Fruit fly (Drosophila melanogaster) whole organism, pupa: ENCODE measurements around the gene CG8861.

Experiments
- CG12605 ChIP-seq: fragments of 200-800 bp; sonication (Bioruptor generic); IDR thresholded peaks from 2 replicates; pipeline ENCODE4 v1.3.6; 2022; ENCODE audit warnings: missing biosample characterization, missing genetic modification characterization
- CG8159 ChIP-seq: fragments of 200-800 bp; sonication (Bioruptor generic); optimal IDR thresholded peaks from 3 replicates; lab custom pipeline; 2018; ENCODE audit warnings: missing biosample characterization, mild to moderate bottlenecking, missing genetic modification characterization, moderate library complexity
- EcR ChIP-seq: fragments of 200-800 bp; sonication (Bioruptor generic); optimal IDR thresholded peaks from 3 replicates; lab custom pipeline; 2019; ENCODE audit warnings: missing biosample characterization, missing genetic modification characterization, mild to moderate bottlenecking, moderate library complexity, missing genetic modification reagents
- Ets98B ChIP-seq: fragments of 200-800 bp; sonication (Bioruptor generic); IDR thresholded peaks from 2 replicates; pipeline ENCODE4 v1.3.6; 2022; ENCODE audit warnings: missing biosample characterization, missing genetic modification characterization
- Snoo ChIP-seq: fragments of 200-800 bp; sonication (Bioruptor generic); optimal IDR thresholded peaks from 3 replicates; lab custom pipeline; 2017; ENCODE audit warnings: missing biosample characterization, mild to moderate bottlenecking, missing genetic modification characterization, inconsistent platforms
- gl ChIP-seq: fragments of 200-800 bp; sonication (Bioruptor generic); optimal IDR thresholded peaks from 2 replicates; lab custom pipeline; 2018; ENCODE audit warnings: missing biosample characterization, mild to moderate bottlenecking, missing genetic modification characterization
- rn ChIP-seq: fragments of 200-800 bp; sonication (Bioruptor generic); IDR thresholded peaks from 2 replicates; pipeline ENCODE4 v1.3.6; 2022; ENCODE audit warnings: missing biosample characterization, missing genetic modification characterization

DNA sequence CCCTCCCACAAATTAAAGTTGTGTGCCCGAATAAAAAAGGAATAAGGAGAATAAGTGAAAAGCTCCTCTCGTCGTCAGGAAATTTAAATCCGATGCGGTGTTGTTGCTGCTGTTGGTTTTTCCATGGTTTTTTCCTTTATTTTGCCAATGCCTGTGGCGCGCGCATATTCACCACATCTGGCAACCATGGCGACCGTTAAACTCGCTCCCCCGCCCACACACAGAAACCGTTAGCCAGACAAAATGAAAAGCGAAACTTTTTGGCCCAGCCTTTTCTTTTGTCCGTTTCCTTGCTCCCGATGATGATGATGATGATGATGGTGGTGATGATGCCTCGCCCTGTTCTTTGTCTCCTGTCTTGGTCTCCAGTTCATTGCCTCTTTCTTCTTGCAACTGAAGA, 17.6 kb upstream of the CG8861 start:
- TF ChIP-seq CG12605 (no peak), gl (tag; lab: Kevin White, UChicago) (no peak), Snoo (tag; lab: Kevin White, UChicago) (peak; percentile 8), EcR (GFP tag; lab: Kevin White, UChicago) (peak; percentile 86), Ets98B (no peak; the same call in 1 of the 2 replicates), rn (no peak), CG8159 (tag; lab: Kevin White, UChicago) (no peak)
